Worm (Caenorhabditis elegans) whole organism, L2 larva: Measurements from ENCODE around the gene srh-75.

Experiments used
- F13H6.1 ChIP-seq: sonication (generic microtip); optimal IDR thresholded peaks from 2 replicates; lab custom pipeline; 2016; ENCODE audit warnings: missing genetic modification characterization, missing compliant biosample characterization
- aly-2 ChIP-seq: fragments of 150-350 bp; optimal IDR thresholded peaks from 2 replicates; lab custom pipeline; 2014; ENCODE audit warnings: missing biosample characterization, missing genetic modification characterization
- egl-27 ChIP-seq: sonication (generic microtip); optimal IDR thresholded peaks from 3 replicates; lab custom pipeline; 2017; ENCODE audit warnings: missing biosample characterization, missing genetic modification reagents, missing genetic modification characterization
- lin-13 ChIP-seq: fragments of 150-350 bp; optimal IDR thresholded peaks from 2 replicates; lab custom pipeline; 2014; ENCODE audit warnings: missing biosample characterization, missing genetic modification reagents, missing genetic modification characterization
- nhr-12 ChIP-seq: fragments of 150-350 bp; optimal IDR thresholded peaks from 2 replicates; lab custom pipeline; 2014; ENCODE audit warnings: missing biosample characterization, missing genetic modification characterization
- nhr-237 ChIP-seq: fragments of 150-350 bp; optimal IDR thresholded peaks from 2 replicates; lab custom pipeline; 2014; ENCODE audit warnings: missing biosample characterization, missing genetic modification characterization
- sem-4 ChIP-seq: fragments of 150-350 bp; optimal IDR thresholded peaks from 2 replicates; lab custom pipeline; 2014; ENCODE audit warnings: missing biosample characterization, missing genetic modification reagents, missing genetic modification characterization
- skn-1 ChIP-seq: sonication (generic microtip); optimal IDR thresholded peaks from 2 replicates; lab custom pipeline; 2017; ENCODE audit warnings: missing biosample characterization, missing genetic modification characterization
- ztf-11 ChIP-seq: sonication (generic microtip); optimal IDR thresholded peaks from 2 replicates; lab custom pipeline; 2017; ENCODE audit warnings: missing biosample characterization, missing genetic modification characterization
- ztf-4 ChIP-seq: fragments of 150-350 bp; optimal IDR thresholded peaks from 2 replicates; lab custom pipeline; 2014; ENCODE audit warnings: missing biosample characterization, missing genetic modification characterization

DNA sequence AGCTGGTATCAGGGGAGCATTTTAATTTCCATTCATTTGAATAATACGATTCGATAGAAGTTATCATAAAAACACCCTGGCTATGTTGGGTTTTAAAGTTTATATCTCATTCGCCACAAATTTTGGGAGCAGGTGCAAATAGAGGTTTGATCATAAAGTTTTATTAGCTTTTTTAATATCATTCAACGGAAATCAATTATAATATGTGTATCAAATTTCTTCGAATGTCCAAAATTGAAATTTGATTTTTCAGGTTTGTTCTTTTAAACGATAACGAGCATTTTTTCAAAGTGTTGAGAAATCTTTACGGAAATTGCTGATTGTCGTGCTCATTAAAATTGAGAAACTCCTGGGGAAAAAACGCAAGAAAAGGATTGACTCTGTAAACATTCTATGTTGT is 8.3 kb downstream of the srh-75 start, which contains the start of gene srh-74:
- TF ChIP-seq F13H6.1 (tag; lab: Kevin White, UChicago) (no peak), skn-1 (no peak), ztf-11 (no peak), egl-27 (tag; lab: Kevin White, UChicago) (no peak), aly-2 (tag; lab: Kevin White, UChicago) (no peak), nhr-12 (tag; lab: Kevin White, UChicago) (no peak), ztf-4 (tag; lab: Kevin White, UChicago) (no peak), nhr-237 (tag; lab: Kevin White, UChicago) (no peak), sem-4 (tag; lab: Kevin White, UChicago) (no peak), lin-13 (GFP tag; lab: Kevin White, UChicago) (no peak)
